Worm (Caenorhabditis elegans) whole organism, mixed stage, embryonic: ENCODE measurements around the gene T10H10.2.

Source experiments
- M03D4.4 ChIP-seq: sonication (generic microtip); optimal IDR thresholded peaks from 2 replicates; lab custom pipeline; 2017; ENCODE audit warnings: mild to moderate bottlenecking, missing genetic modification characterization, missing compliant biosample characterization
- bed-3 ChIP-seq: fragments of 200-800 bp; sonication (Bioruptor generic); optimal IDR thresholded peaks from 3 replicates; lab custom pipeline; 2018; ENCODE audit warnings: mild to moderate bottlenecking, missing genetic modification characterization, moderate library complexity, missing compliant biosample characterization
- ceh-39 ChIP-seq: fragments of 150-350 bp; optimal IDR thresholded peaks from 2 replicates; lab custom pipeline; 2014; ENCODE audit warnings: missing biosample characterization, missing genetic modification characterization
- ceh-43 ChIP-seq: fragments of 200-800 bp; sonication (Bioruptor generic); optimal IDR thresholded peaks from 2 replicates; lab custom pipeline; 2018; ENCODE audit warnings: mild to moderate bottlenecking, missing genetic modification characterization, moderate library complexity, missing compliant biosample characterization
- ceh-83 ChIP-seq: fragments of 200-800 bp; sonication (Bioruptor generic); optimal IDR thresholded peaks from 2 replicates; lab custom pipeline; 2018; ENCODE audit warnings: mild to moderate bottlenecking, missing genetic modification characterization, missing compliant biosample characterization
- ces-1 ChIP-seq: fragments of 150-350 bp; optimal IDR thresholded peaks from 2 replicates; lab custom pipeline; 2014; ENCODE audit warnings: missing biosample characterization, missing genetic modification reagents, missing genetic modification characterization
- cnd-1 ChIP-seq: fragments of 200-800 bp; sonication (Bioruptor generic); optimal IDR thresholded peaks from 2 replicates; lab custom pipeline; 2018; ENCODE audit warnings: mild to moderate bottlenecking, missing genetic modification characterization, missing compliant biosample characterization
- drap-1 ChIP-seq: fragments of 200-800 bp; sonication (Bioruptor generic); optimal IDR thresholded peaks from 3 replicates; lab custom pipeline; 2018; ENCODE audit warnings: mild to moderate bottlenecking, missing genetic modification characterization, missing compliant biosample characterization
- elt-1 ChIP-seq: sonication (generic microtip); optimal IDR thresholded peaks from 2 replicates; lab custom pipeline; 2017; ENCODE audit warnings: missing genetic modification characterization, mild to moderate bottlenecking, missing compliant biosample characterization, antibody characterized with exemption, moderate library complexity, borderline replicate concordance; ENCODE audit not compliant: insufficient read depth
- flh-1 ChIP-seq: fragments of 200-800 bp; sonication (Bioruptor generic); optimal IDR thresholded peaks from 2 replicates; lab custom pipeline; 2018; ENCODE audit warnings: mild to moderate bottlenecking, missing genetic modification characterization, moderate library complexity, missing compliant biosample characterization
- hlh-1 ChIP-seq: fragments of 150-350 bp; optimal IDR thresholded peaks from 2 replicates; lab custom pipeline; 2014; ENCODE audit warnings: missing biosample characterization, missing genetic modification reagents, missing genetic modification characterization
- lin-13 ChIP-seq: fragments of 150-350 bp; optimal IDR thresholded peaks from 2 replicates; lab custom pipeline; 2014; ENCODE audit warnings: missing biosample characterization, missing genetic modification characterization
- lin-32 ChIP-seq: fragments of 200-800 bp; sonication (Bioruptor generic); optimal IDR thresholded peaks from 2 replicates; lab custom pipeline; 2018; ENCODE audit warnings: mild to moderate bottlenecking, missing genetic modification characterization, missing compliant biosample characterization
- lsy-2 ChIP-seq: fragments of 150-350 bp; optimal IDR thresholded peaks from 2 replicates; lab custom pipeline; 2014; ENCODE audit warnings: missing biosample characterization, missing genetic modification characterization
- mab-5 ChIP-seq: fragments of 150-350 bp; optimal IDR thresholded peaks from 2 replicates; lab custom pipeline; 2014; ENCODE audit warnings: missing biosample characterization, missing genetic modification characterization
- mep-1 ChIP-seq: fragments of 150-350 bp; optimal IDR thresholded peaks from 2 replicates; lab custom pipeline; 2017; ENCODE audit warnings: missing biosample characterization, missing genetic modification reagents, missing genetic modification characterization, inconsistent platforms
- mls-2 ChIP-seq: sonication (generic microtip); optimal IDR thresholded peaks from 2 replicates; lab custom pipeline; 2016; ENCODE audit warnings: mild to moderate bottlenecking, missing genetic modification characterization, moderate library complexity, missing compliant biosample characterization
- nhr-2 ChIP-seq: fragments of 150-350 bp; optimal IDR thresholded peaks from 2 replicates; lab custom pipeline; 2014; ENCODE audit warnings: missing biosample characterization, missing genetic modification characterization
- nhr-237 ChIP-seq: fragments of 150-350 bp; optimal IDR thresholded peaks from 2 replicates; lab custom pipeline; 2014; ENCODE audit warnings: missing biosample characterization, missing genetic modification characterization
- nhr-28 ChIP-seq: fragments of 150-350 bp; optimal IDR thresholded peaks from 2 replicates; lab custom pipeline; 2014; ENCODE audit warnings: missing biosample characterization, missing genetic modification characterization
- nhr-76 ChIP-seq: sonication (generic microtip); optimal IDR thresholded peaks from 2 replicates; lab custom pipeline; 2017; ENCODE audit warnings: missing biosample characterization, missing genetic modification characterization
- pha-4 ChIP-seq: fragments of 150-350 bp; optimal IDR thresholded peaks from 2 replicates; lab custom pipeline; 2018; ENCODE audit warnings: missing biosample characterization, missing genetic modification reagents, missing genetic modification characterization
- sem-2 ChIP-seq: fragments of 200-800 bp; sonication (Bioruptor generic); optimal IDR thresholded peaks from 2 replicates; lab custom pipeline; 2018; ENCODE audit warnings: mild to moderate bottlenecking, missing genetic modification characterization, missing compliant biosample characterization
- snpc-4 ChIP-seq: fragments of 150-350 bp; optimal IDR thresholded peaks from 2 replicates; lab custom pipeline; 2014; ENCODE audit warnings: missing biosample characterization, missing genetic modification characterization
- tbx-8 ChIP-seq: fragments of 200-800 bp; sonication (Bioruptor generic); optimal IDR thresholded peaks from 2 replicates; lab custom pipeline; 2018; ENCODE audit warnings: mild to moderate bottlenecking, missing genetic modification characterization, moderate library complexity, missing compliant biosample characterization
- unc-120 ChIP-seq: sonication (generic microtip); optimal IDR thresholded peaks from 2 replicates; lab custom pipeline; 2017; ENCODE audit warnings: missing genetic modification characterization, missing compliant biosample characterization; ENCODE audit not compliant: poor library complexity, severe bottlenecking
- unc-39 ChIP-seq: fragments of 150-350 bp; optimal IDR thresholded peaks from 2 replicates; lab custom pipeline; 2014; ENCODE audit warnings: missing biosample characterization, missing genetic modification characterization
- unc-62 ChIP-seq: fragments of 150-350 bp; optimal IDR thresholded peaks from 2 replicates; lab custom pipeline; 2014; ENCODE audit warnings: missing biosample characterization, missing genetic modification reagents, missing genetic modification characterization
- zip-8 ChIP-seq: fragments of 150-350 bp; optimal IDR thresholded peaks from 2 replicates; lab custom pipeline; 2014; ENCODE audit warnings: missing biosample characterization, missing genetic modification characterization

The T10H10.2 gene

ce11 chrX:2294198-2294800 is at the start of gene T10H10.2:
TSS of gene T10H10.2 (plus strand) at chrX:2294750.
- TF ChIP-seq unc-62, result no peak
- no peak for TF ChIP-seq snpc-4 (tag; lab: Kevin White, UChicago)
- TF ChIP-seq cnd-1 (tag; lab: Kevin White, UChicago), result no peak
- no peak for TF ChIP-seq M03D4.4 (tag; lab: Kevin White, UChicago)
- no peak for TF ChIP-seq hlh-1 (tag; lab: Kevin White, UChicago)
- no peak for TF ChIP-seq mab-5 (tag; lab: Kevin White, UChicago)
- no peak for TF ChIP-seq flh-1 (GFP tag; lab: Kevin White, UChicago)
- TF ChIP-seq nhr-237 (tag; lab: Kevin White, UChicago), result no peak
- TF ChIP-seq elt-1 (tag; lab: Kevin White, UChicago), result no peak
- no peak for TF ChIP-seq pha-4
- TF ChIP-seq lin-13, result no peak
- no peak for TF ChIP-seq bed-3 (GFP tag; lab: Kevin White, UChicago)
- no peak for TF ChIP-seq unc-120 (tag; lab: Kevin White, UChicago)
- no peak for TF ChIP-seq ces-1 (GFP tag; lab: Kevin White, UChicago)
- no peak for TF ChIP-seq lin-32 (GFP tag; lab: Kevin White, UChicago)
- no peak for TF ChIP-seq nhr-28 (tag; lab: Kevin White, UChicago)
- no peak for TF ChIP-seq sem-2
- TF ChIP-seq unc-39 (tag; lab: Kevin White, UChicago), result no peak
- no peak for TF ChIP-seq zip-8 (tag; lab: Kevin White, UChicago)

ce11 chrX:2246908-2247307 is 47.6 kb upstream of the T10H10.2 start, which contains the start of gene AH9.1:
TSS of gene AH9.1 (minus strand) at chrX:2247008.
- TF ChIP-seq flh-1 (GFP tag; lab: Kevin White, UChicago), result no peak
- TF ChIP-seq zip-8 (tag; lab: Kevin White, UChicago), result no peak
- TF ChIP-seq unc-120 (tag; lab: Kevin White, UChicago), result no peak
- TF ChIP-seq tbx-8 (GFP tag; lab: Kevin White, UChicago), result no peak
- TF ChIP-seq mls-2 (tag; lab: Kevin White, UChicago), result no peak
- TF ChIP-seq ceh-43 (GFP tag; lab: Kevin White, UChicago), result no peak
- no peak for TF ChIP-seq unc-39 (tag; lab: Kevin White, UChicago)
- TF ChIP-seq mep-1 (tag; lab: Kevin White, UChicago), result no peak
- TF ChIP-seq pha-4, result no peak
- no peak for TF ChIP-seq cnd-1 (tag; lab: Kevin White, UChicago)

- no peak for TF ChIP-seq mls-2 (tag; lab: Kevin White, UChicago)
- TF ChIP-seq nhr-2 (tag; lab: Kevin White, UChicago), result no peak
- TF ChIP-seq drap-1 (GFP tag; lab: Kevin White, UChicago), result no peak
- no peak for TF ChIP-seq nhr-28 (tag; lab: Kevin White, UChicago)
- no peak for TF ChIP-seq unc-39 (tag; lab: Kevin White, UChicago)
- no peak for TF ChIP-seq nhr-76 (tag; lab: Kevin White, UChicago)
- TF ChIP-seq M03D4.4 (tag; lab: Kevin White, UChicago), result no peak
These were observed 36.5 kb upstream of the T10H10.2 start, which contains the start of gene crn-4 for ce11 chrX:2258001-2258400. TSS of gene crn-4 (minus strand) at chrX:2258101.

- TF ChIP-seq lsy-2, result no peak
- no peak for TF ChIP-seq mab-5 (tag; lab: Kevin White, UChicago)
- no peak for TF ChIP-seq nhr-28 (tag; lab: Kevin White, UChicago)
- TF ChIP-seq nhr-2 (tag; lab: Kevin White, UChicago), result peak; percentile 91
- no peak for TF ChIP-seq ceh-83 (GFP tag; lab: Kevin White, UChicago)
- TF ChIP-seq zip-8 (tag; lab: Kevin White, UChicago), result peak; percentile 44
- TF ChIP-seq, all 35 proteins: peak for 2
These were observed 36.1 kb upstream of the T10H10.2 start for ce11 chrX:2258404-2258803.

ce11 chrX:2261003-2261402 is 33.5 kb upstream of the T10H10.2 start, which contains the start of gene AH9.3:
TSS of gene AH9.3 (minus strand) at chrX:2261103.
- TF ChIP-seq bed-3 (GFP tag; lab: Kevin White, UChicago) (no peak), ceh-39 (tag; lab: Kevin White, UChicago) (no peak), unc-120 (tag; lab: Kevin White, UChicago) (no peak), lin-32 (GFP tag; lab: Kevin White, UChicago) (no peak), M03D4.4 (tag; lab: Kevin White, UChicago) (no peak), drap-1 (GFP tag; lab: Kevin White, UChicago) (no peak)
